Fruit fly (Drosophila melanogaster) whole organism, embryonic: ENCODE results near the gene Gorab.

Source experiments
- Atf-2 ChIP-seq: fragments of 200-800 bp; sonication (Bioruptor generic); optimal IDR thresholded peaks from 2 replicates; lab custom pipeline; 2016; ENCODE audit warnings: missing biosample characterization, missing genetic modification characterization
- Atf6 ChIP-seq: fragments of 200-800 bp; sonication (Bioruptor generic); IDR thresholded peaks from 2 replicates; pipeline ENCODE4 v1.3.6; 2022; ENCODE audit warnings: missing biosample characterization, missing genetic modification characterization
- C15 ChIP-seq: fragments of 200-800 bp; sonication (Bioruptor generic); IDR thresholded peaks from 3 replicates; pipeline ENCODE4 v1.3.6; 2022; ENCODE audit warnings: missing biosample characterization, missing genetic modification characterization
- CG10267 ChIP-seq: fragments of 200-800 bp; sonication (Bioruptor generic); optimal IDR thresholded peaks from 2 replicates; lab custom pipeline; 2018; ENCODE audit warnings: missing biosample characterization, mild to moderate bottlenecking, missing genetic modification characterization, moderate library complexity
- CG10366 ChIP-seq: fragments of 200-800 bp; sonication (Bioruptor generic); IDR thresholded peaks from 2 replicates; pipeline ENCODE4 v1.3.6; 2022; ENCODE audit warnings: missing biosample characterization, missing genetic modification characterization
- CG11085 ChIP-seq: fragments of 200-800 bp; sonication (Bioruptor generic); IDR thresholded peaks from 2 replicates; pipeline ENCODE4 v1.3.6; 2022; ENCODE audit warnings: missing biosample characterization, missing genetic modification characterization
- CG12744 ChIP-seq: fragments of 200-800 bp; sonication (Bioruptor generic); optimal IDR thresholded peaks from 2 replicates; lab custom pipeline; 2016; ENCODE audit warnings: missing biosample characterization, missing genetic modification characterization
- CG15601 ChIP-seq: fragments of 200-800 bp; sonication (Bioruptor generic); optimal IDR thresholded peaks from 3 replicates; lab custom pipeline; 2019; ENCODE audit warnings: missing biosample characterization, mild to moderate bottlenecking, missing genetic modification characterization, moderate library complexity
- CG30403 ChIP-seq: fragments of 200-800 bp; sonication (Bioruptor generic); optimal IDR thresholded peaks from 3 replicates; lab custom pipeline; 2016; ENCODE audit warnings: missing biosample characterization, missing genetic modification characterization
- CG3065 ChIP-seq: fragments of 200-800 bp; sonication (Bioruptor generic); optimal IDR thresholded peaks from 2 replicates; lab custom pipeline; 2016; ENCODE audit warnings: missing biosample characterization, missing genetic modification characterization
- CG34224 ChIP-seq: fragments of 200-800 bp; sonication (Bioruptor generic); IDR thresholded peaks from 3 replicates; pipeline ENCODE4 v1.3.6; 2022; ENCODE audit warnings: missing biosample characterization, missing genetic modification characterization; ENCODE audit not compliant: partially characterized antibody
- CG34422 ChIP-seq: fragments of 200-800 bp; sonication (Bioruptor generic); IDR thresholded peaks from 3 replicates; pipeline ENCODE4 v1.3.6; 2022; ENCODE audit warnings: missing biosample characterization, missing genetic modification characterization
- CG3995 ChIP-seq: fragments of 200-800 bp; sonication (Bioruptor generic); optimal IDR thresholded peaks from 3 replicates; lab custom pipeline; 2016; ENCODE audit warnings: missing biosample characterization, missing genetic modification characterization
- CG4707 ChIP-seq: fragments of 200-800 bp; sonication (Bioruptor generic); optimal IDR thresholded peaks from 2 replicates; lab custom pipeline; 2018; ENCODE audit warnings: missing biosample characterization, mild to moderate bottlenecking, missing genetic modification characterization, moderate library complexity
- CG4730 ChIP-seq: fragments of 200-800 bp; sonication (Bioruptor generic); IDR thresholded peaks from 2 replicates; pipeline ENCODE4 v1.3.6; 2022; ENCODE audit warnings: missing biosample characterization, missing genetic modification characterization
- CG5953 ChIP-seq: fragments of 200-800 bp; sonication (Bioruptor generic); IDR thresholded peaks from 2 replicates; pipeline ENCODE4 v1.3.6; 2022; ENCODE audit warnings: missing biosample characterization, missing genetic modification characterization
- CG6254 ChIP-seq: fragments of 200-800 bp; sonication (Bioruptor generic); optimal IDR thresholded peaks from 3 replicates; lab custom pipeline; 2017; ENCODE audit warnings: mild to moderate bottlenecking, missing biosample characterization, missing genetic modification reagents, missing genetic modification characterization
- CG6689 ChIP-seq: fragments of 200-800 bp; sonication (Bioruptor generic); IDR thresholded peaks from 2 replicates; pipeline ENCODE4 v1.3.6; 2022; ENCODE audit warnings: missing biosample characterization, missing genetic modification characterization
- CG7786 ChIP-seq: fragments of 200-800 bp; sonication (Bioruptor generic); optimal IDR thresholded peaks from 2 replicates; lab custom pipeline; 2016; ENCODE audit warnings: missing biosample characterization, missing genetic modification characterization
- CG8359 ChIP-seq: fragments of 200-800 bp; sonication (Bioruptor generic); optimal IDR thresholded peaks from 2 replicates; lab custom pipeline; 2017; ENCODE audit warnings: missing biosample characterization, mild to moderate bottlenecking, missing genetic modification characterization, borderline replicate concordance
- CG9215 ChIP-seq: fragments of 200-800 bp; sonication (Bioruptor generic); IDR thresholded peaks from 2 replicates; pipeline ENCODE4 v1.3.6; 2022; ENCODE audit warnings: missing biosample characterization, missing genetic modification characterization
- CG9797 ChIP-seq: fragments of 200-800 bp; sonication (Bioruptor generic); optimal IDR thresholded peaks from 3 replicates; lab custom pipeline; 2018; ENCODE audit warnings: missing biosample characterization, mild to moderate bottlenecking, missing genetic modification characterization
- D19B ChIP-seq: fragments of 200-800 bp; sonication (Bioruptor generic); optimal IDR thresholded peaks from 2 replicates; lab custom pipeline; 2017; ENCODE audit warnings: missing biosample characterization, mild to moderate bottlenecking, missing genetic modification characterization
- Dll ChIP-seq: fragments of 200-800 bp; sonication (Bioruptor generic); IDR thresholded peaks from 4 replicates; pipeline ENCODE4 v1.3.6; 2022; ENCODE audit warnings: missing biosample characterization, missing genetic modification characterization; ENCODE audit not compliant: partially characterized antibody
- HmgZ ChIP-seq: fragments of 200-800 bp; sonication (Bioruptor generic); optimal IDR thresholded peaks from 2 replicates; lab custom pipeline; 2018; ENCODE audit warnings: missing biosample characterization, mild to moderate bottlenecking, missing genetic modification characterization
- Hr3 ChIP-seq: fragments of 200-800 bp; sonication (Bioruptor generic); optimal IDR thresholded peaks from 3 replicates; lab custom pipeline; 2016; ENCODE audit warnings: missing biosample characterization, missing genetic modification characterization
- MESR4 ChIP-seq: fragments of 200-800 bp; sonication (Bioruptor generic); optimal IDR thresholded peaks from 2 replicates; lab custom pipeline; 2018; ENCODE audit warnings: missing biosample characterization, mild to moderate bottlenecking, missing genetic modification characterization, moderate library complexity
- Pdp1 ChIP-seq, 2 experiments: fragments of 200-800 bp; sonication (Bioruptor generic); optimal IDR thresholded peaks; 3 replicates each; lab custom pipeline; 2016; ENCODE audit warnings: missing biosample characterization in 2 of 2, missing genetic modification characterization in 2 of 2, mild to moderate bottlenecking in 1 of 2, moderate library complexity in 1 of 2
- Scr ChIP-seq: fragments of 200-800 bp; sonication (Bioruptor generic); IDR thresholded peaks from 2 replicates; pipeline ENCODE4 v1.3.6; 2022; ENCODE audit warnings: missing biosample characterization, missing genetic modification characterization; ENCODE audit not compliant: partially characterized antibody
- Taf1 ChIP-seq: fragments of 200-800 bp; sonication (Bioruptor generic); IDR thresholded peaks from 2 replicates; pipeline ENCODE4 v1.3.6; 2022; ENCODE audit warnings: missing biosample characterization, missing genetic modification characterization
- Xbp1 ChIP-seq: fragments of 200-800 bp; sonication (Bioruptor generic); optimal IDR thresholded peaks from 3 replicates; lab custom pipeline; 2016; ENCODE audit warnings: missing biosample characterization, mild to moderate bottlenecking, missing genetic modification characterization
- aop ChIP-seq: fragments of 200-800 bp; sonication (Bioruptor generic); IDR thresholded peaks from 2 replicates; pipeline ENCODE4 v1.3.6; 2022; ENCODE audit warnings: missing biosample characterization, missing genetic modification characterization
- bowl ChIP-seq: fragments of 200-800 bp; sonication (Bioruptor generic); IDR thresholded peaks from 2 replicates; pipeline ENCODE4 v1.3.6; 2022; ENCODE audit warnings: missing biosample characterization, missing genetic modification characterization
- br ChIP-seq: fragments of >200 bp; optimal IDR thresholded peaks from 2 replicates; lab custom pipeline; 2017
- ftz-f1 ChIP-seq: fragments of 200-800 bp; sonication (Bioruptor generic); optimal IDR thresholded peaks from 2 replicates; lab custom pipeline; 2016; ENCODE audit warnings: missing biosample characterization, missing genetic modification characterization
- fu2 ChIP-seq: fragments of 200-800 bp; sonication (Bioruptor generic); optimal IDR thresholded peaks from 2 replicates; lab custom pipeline; 2016; ENCODE audit warnings: missing biosample characterization, missing genetic modification characterization
- gsb ChIP-seq: fragments of 200-800 bp; sonication (Bioruptor generic); IDR thresholded peaks from 2 replicates; pipeline ENCODE4 v1.3.6; 2022; ENCODE audit warnings: missing biosample characterization, missing genetic modification characterization
- hbn ChIP-seq: fragments of 200-800 bp; sonication (Bioruptor generic); IDR thresholded peaks from 2 replicates; pipeline ENCODE4 v1.3.6; 2022; ENCODE audit warnings: missing biosample characterization, missing genetic modification characterization; ENCODE audit not compliant: partially characterized antibody
- hth ChIP-seq: fragments of >200 bp; optimal IDR thresholded peaks from 2 replicates; lab custom pipeline; 2017; ENCODE audit warnings: inconsistent platforms
- lmd ChIP-seq: fragments of 200-800 bp; sonication (Bioruptor generic); IDR thresholded peaks from 2 replicates; pipeline ENCODE4 v1.3.6; 2022; ENCODE audit warnings: missing biosample characterization, missing genetic modification characterization
- mirr ChIP-seq: fragments of 200-800 bp; sonication (Bioruptor generic); optimal IDR thresholded peaks from 3 replicates; lab custom pipeline; 2018; ENCODE audit warnings: missing biosample characterization, mild to moderate bottlenecking, missing genetic modification characterization
- nmo ChIP-seq: fragments of 200-800 bp; sonication (Bioruptor generic); optimal IDR thresholded peaks from 2 replicates; lab custom pipeline; 2018; ENCODE audit warnings: missing biosample characterization, mild to moderate bottlenecking, missing genetic modification characterization, moderate library complexity
- org-1 ChIP-seq: fragments of 200-800 bp; sonication (Bioruptor generic); optimal IDR thresholded peaks from 2 replicates; lab custom pipeline; 2017; ENCODE audit warnings: missing biosample characterization, missing genetic modification characterization
- pum ChIP-seq: fragments of 200-800 bp; sonication (Bioruptor generic); optimal IDR thresholded peaks from 2 replicates; lab custom pipeline; 2016; ENCODE audit warnings: missing biosample characterization, missing genetic modification characterization
- scrt ChIP-seq: fragments of 200-800 bp; sonication (Bioruptor generic); optimal IDR thresholded peaks from 2 replicates; lab custom pipeline; 2018; ENCODE audit warnings: missing biosample characterization, mild to moderate bottlenecking, missing genetic modification characterization, moderate library complexity
- sens-2 ChIP-seq: fragments of 200-800 bp; sonication (Bioruptor generic); IDR thresholded peaks from 2 replicates; pipeline ENCODE4 v1.3.6; 2022; ENCODE audit warnings: missing biosample characterization, missing genetic modification characterization
- shn ChIP-seq: fragments of 200-800 bp; sonication (Bioruptor generic); optimal IDR thresholded peaks from 3 replicates; lab custom pipeline; 2016; ENCODE audit warnings: missing biosample characterization, missing genetic modification characterization
- slbo ChIP-seq: fragments of 200-800 bp; sonication (Bioruptor generic); IDR thresholded peaks from 2 replicates; pipeline ENCODE4 v1.3.6; 2022; ENCODE audit warnings: missing biosample characterization, missing genetic modification characterization
- sqz ChIP-seq: fragments of 200-800 bp; sonication (Bioruptor generic); optimal IDR thresholded peaks from 3 replicates; lab custom pipeline; 2018; ENCODE audit warnings: missing biosample characterization, mild to moderate bottlenecking, missing genetic modification characterization
- wor ChIP-seq: fragments of 200-800 bp; sonication (Bioruptor generic); IDR thresholded peaks from 2 replicates; pipeline ENCODE4 v1.3.6; 2022; ENCODE audit warnings: missing biosample characterization, missing genetic modification characterization
- z ChIP-seq: fragments of 200-800 bp; sonication (Bioruptor generic); IDR thresholded peaks from 3 replicates; pipeline ENCODE4 v1.3.6; 2022; ENCODE audit warnings: missing biosample characterization, missing genetic modification characterization

Gorab gene

dm6 chr3L:17428779-17429178 is at the start of gene Gorab (continued):
- TF ChIP-seq gsb (GFP tag; lab: Robert Waterston, UW) (peak; percentile 78), CG30403 (GFP tag; lab: Kevin White, UChicago) (peak; percentile 84), lmd (GFP tag; lab: Robert Waterston, UW) (peak; percentile 94), Hr3 (GFP tag; lab: Kevin White, UChicago) (peak; percentile 91), CG6254 (GFP tag; lab: Kevin White, UChicago) (peak; percentile 51), CG7786 (peak; percentile 63), hbn (peak; percentile 57), z (GFP tag; lab: Robert Waterston, UW) (no peak), sqz (GFP tag; lab: Kevin White, UChicago) (peak; percentile 44), CG3995 (GFP tag; lab: Kevin White, UChicago) (peak; percentile 38), CG5953 (peak; percentile 84), CG8359 (GFP tag; lab: Kevin White, UChicago) (peak; percentile 10), CG10267 (tag; lab: Kevin White, UChicago) (peak; percentile 85), CG4707 (GFP tag; lab: Kevin White, UChicago) (peak; percentile 44), CG15601 (tag; lab: Kevin White, UChicago) (peak; percentile 86), CG9215 (peak; percentile 93), Dll (GFP tag; lab: Robert Waterston, UW) (peak; percentile 73), Taf1 (GFP tag; lab: Robert Waterston, UW) (peak; percentile 90), CG12744 (GFP tag; lab: Kevin White, UChicago) (peak; percentile 81), CG10366 (GFP tag; lab: Robert Waterston, UW) (peak; percentile 96), C15 (GFP tag; lab: Robert Waterston, UW) (peak; percentile 86), mirr (GFP tag; lab: Kevin White, UChicago) (no peak), wor (GFP tag; lab: Robert Waterston, UW) (peak; percentile 93), HmgZ (tag; lab: Kevin White, UChicago) (peak; percentile 81), org-1 (peak; percentile 16), fu2 (GFP tag; lab: Kevin White, UChicago) (peak; percentile 83), Scr (GFP tag; lab: Robert Waterston, UW) (peak; percentile 57), shn (GFP tag; lab: Kevin White, UChicago) (peak; percentile 32)

dm6 chr3L:17476496-17476895 is 47.9 kb upstream of the Gorab start:
- TF ChIP-seq C15 (GFP tag; lab: Robert Waterston, UW) (no peak), CG11085 (no peak), MESR4 (peak; percentile 50), CG3065 (GFP tag; lab: Kevin White, UChicago) (no peak), D19B (GFP tag; lab: Kevin White, UChicago) (no peak), Atf6 (0 out of 2 replicates have a peak, but pooled peaks have one; percentile 6), ftz-f1 (GFP tag; lab: Kevin White, UChicago) (peak; percentile 78), CG4730 (GFP tag; lab: Robert Waterston, UW) (no peak), Pdp1 (GFP tag; optimal IDR thresholded peaks at IDR 0.05; lab: Kevin White, UChicago) (peak in 1 of 2 experiments; percentile 76), CG6689 (GFP tag; lab: Robert Waterston, UW) (no peak), aop (GFP tag; lab: Robert Waterston, UW) (no peak), slbo (GFP tag; lab: Robert Waterston, UW) (0 out of 2 replicates have a peak, but pooled peaks have one; percentile 13)

DNA sequence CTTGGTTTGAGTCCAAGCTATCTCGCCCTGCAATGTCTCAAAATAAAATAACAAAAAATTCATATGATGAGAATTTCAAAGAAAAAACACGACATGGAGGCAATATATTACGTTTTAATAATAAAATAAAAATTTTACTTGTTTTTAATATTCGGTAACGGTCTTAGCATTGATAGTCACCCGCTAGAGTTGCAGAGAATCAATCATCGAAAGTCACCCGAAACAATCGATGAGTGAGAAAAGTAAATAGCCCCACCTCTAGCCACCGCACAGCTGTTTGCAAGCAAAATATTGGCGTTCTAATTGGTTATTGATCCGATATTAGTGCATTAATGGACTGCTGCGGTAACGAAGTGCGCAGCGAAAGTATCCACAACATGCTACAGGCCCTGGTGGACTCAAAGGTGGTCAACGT is 47.4 kb upstream of the Gorab start, which contains the start of gene CG34250:
TSS of gene CG34250 (plus strand) at position 244 of the 415 bp plus-strand sequence.
- TF ChIP-seq scrt (GFP tag; lab: Kevin White, UChicago) (peak; percentile 8), br (lab: Kevin White, UChicago) (no peak), pum (GFP tag; lab: Kevin White, UChicago) (peak; percentile 14), CG34224 (GFP tag; lab: Robert Waterston, UW) (peak; percentile 71), Scr (GFP tag; lab: Robert Waterston, UW) (peak; percentile 82), Xbp1 (GFP tag; lab: Kevin White, UChicago) (peak; percentile 47), nmo (peak; percentile 70), Atf-2 (no peak), sens-2 (no peak), CG9797 (GFP tag; lab: Kevin White, UChicago) (peak; percentile 52), CG34422 (GFP tag; lab: Robert Waterston, UW) (peak; percentile 48; the same call in 1 of the 3 replicates), bowl (GFP tag; lab: Robert Waterston, UW) (no peak), hth (lab: Kevin White, UChicago) (no peak)
